Worm (Caenorhabditis elegans) whole organism, midembryonic: ENCODE results near the gene F59B2.3.

Experiments used
- T22C8.4 ChIP-seq: fragments of 200-800 bp; sonication (Bioruptor generic); IDR thresholded peaks from 2 replicates; pipeline ENCODE4 v1.3.6; 2022; ENCODE audit warnings: missing genetic modification characterization, missing compliant biosample characterization
- cog-1 ChIP-seq: sonication (generic microtip); optimal IDR thresholded peaks from 2 replicates; lab custom pipeline; 2016; ENCODE audit warnings: missing genetic modification characterization, missing compliant biosample characterization
- flt-1 ChIP-seq: fragments of 200-800 bp; sonication (Bioruptor generic); IDR thresholded peaks from 2 replicates; pipeline ENCODE4 v1.3.6; 2022; ENCODE audit warnings: missing genetic modification characterization, missing compliant biosample characterization
- klf-2 ChIP-seq: fragments of 200-800 bp; sonication (Bioruptor generic); conservative IDR thresholded peaks from 2 replicates; pipeline ENCODE4 v1.3.6; 2022; ENCODE audit warnings: missing genetic modification reagents, missing genetic modification characterization, missing compliant biosample characterization
- med-1 ChIP-seq: sonication (generic microtip); optimal IDR thresholded peaks from 2 replicates; lab custom pipeline; 2017; ENCODE audit warnings: missing genetic modification characterization, mild to moderate bottlenecking, missing compliant biosample characterization, antibody characterized with exemption, missing genetic modification reagents; ENCODE audit not compliant: insufficient read depth
- ref-1 ChIP-seq: fragments of 200-800 bp; sonication (Bioruptor generic); conservative IDR thresholded peaks from 2 replicates; pipeline ENCODE4 v1.3.6; 2022; ENCODE audit warnings: missing genetic modification reagents, missing genetic modification characterization, missing compliant biosample characterization
- tab-1 ChIP-seq: fragments of 200-800 bp; sonication (Bioruptor generic); IDR thresholded peaks from 2 replicates; pipeline ENCODE4 v1.3.6; 2022; ENCODE audit warnings: missing genetic modification characterization, missing compliant biosample characterization
- ztf-23 ChIP-seq: fragments of 200-800 bp; sonication (Bioruptor generic); IDR thresholded peaks from 2 replicates; pipeline ENCODE4 v1.3.6; 2022; ENCODE audit warnings: missing genetic modification reagents, missing genetic modification characterization, missing compliant biosample characterization
- ztf-29 ChIP-seq: fragments of 200-800 bp; sonication (Bioruptor generic); IDR thresholded peaks from 2 replicates; pipeline ENCODE4 v1.3.6; 2022; ENCODE audit warnings: missing genetic modification reagents, missing genetic modification characterization, missing compliant biosample characterization

Gene F59B2.3

ce11 chrIII:8999508-8999907, at the start of gene F59B2.3:
TSS of gene F59B2.3 (minus strand) at chrIII:8999766.
- TF ChIP-seq ztf-23 (no peak), ref-1 (GFP tag; lab: Robert Waterston, UW) (no peak), klf-2 (GFP tag; lab: Robert Waterston, UW) (no peak), cog-1 (tag; lab: Kevin White, UChicago) (no peak), T22C8.4 (no peak), flt-1 (no peak)

ce11 chrIII:9047260-9047659, 47.7 kb upstream of the F59B2.3 start:
- TF ChIP-seq ref-1 (GFP tag; lab: Robert Waterston, UW) (no peak), ztf-29 (no peak), T22C8.4 (no peak), klf-2 (GFP tag; lab: Robert Waterston, UW) (no peak)

ce11 chrIII:9045838-9046237, 46.3 kb upstream of the F59B2.3 start, which contains the start of gene R107.2:
TSS of gene R107.2 (minus strand) at chrIII:9045938.
- TF ChIP-seq ref-1 (GFP tag; lab: Robert Waterston, UW), result no peak
- TF ChIP-seq med-1 (GFP tag; lab: Kevin White, UChicago), result no peak
- no peak for TF ChIP-seq ztf-29
- no peak for TF ChIP-seq cog-1 (tag; lab: Kevin White, UChicago)
- no peak for TF ChIP-seq ztf-23
- no peak for TF ChIP-seq klf-2 (GFP tag; lab: Robert Waterston, UW)
- TF ChIP-seq flt-1, result no peak
- TF ChIP-seq T22C8.4, result no peak
- no peak for TF ChIP-seq tab-1

ce11 chrIII:9043200-9043599, 43.6 kb upstream of the F59B2.3 start, which contains the start of gene nac-2:
TSS of gene nac-2 (minus strand) at chrIII:9043300.
- no peak for TF ChIP-seq T22C8.4
- no peak for TF ChIP-seq tab-1
- no peak for TF ChIP-seq flt-1
- TF ChIP-seq klf-2 (GFP tag; lab: Robert Waterston, UW), result no peak
- TF ChIP-seq cog-1 (tag; lab: Kevin White, UChicago), result no peak
- TF ChIP-seq ztf-23, result no peak
- no peak for TF ChIP-seq ztf-29
- no peak for TF ChIP-seq med-1 (GFP tag; lab: Kevin White, UChicago)
- no peak for TF ChIP-seq ref-1 (GFP tag; lab: Robert Waterston, UW)

- TF ChIP-seq tab-1, result no peak
- TF ChIP-seq flt-1, result no peak
- TF ChIP-seq cog-1 (tag; lab: Kevin White, UChicago), result no peak
- TF ChIP-seq T22C8.4, result no peak
- no peak for TF ChIP-seq klf-2 (GFP tag; lab: Robert Waterston, UW)
- TF ChIP-seq ztf-29, result no peak
- TF ChIP-seq ref-1 (GFP tag; lab: Robert Waterston, UW), result no peak
- TF ChIP-seq ztf-23, result no peak
- TF ChIP-seq med-1 (GFP tag; lab: Kevin White, UChicago), result no peak
Observed at ce11 chrIII:9037658-9038057, 38.1 kb upstream of the F59B2.3 start, which contains the start of gene R107.9. TSS of gene R107.9 (plus strand) at chrIII:9037958.

ce11 chrIII:9035037-9035436, 35.5 kb upstream of the F59B2.3 start:
- TF ChIP-seq klf-2 (GFP tag; lab: Robert Waterston, UW) (no peak), ztf-29 (no peak), med-1 (GFP tag; lab: Kevin White, UChicago) (no peak), T22C8.4 (no peak), ztf-23 (no peak), cog-1 (tag; lab: Kevin White, UChicago) (no peak), ref-1 (GFP tag; lab: Robert Waterston, UW) (no peak), flt-1 (no peak), tab-1 (no peak)

ce11 chrIII:9034133-9034532, 34.6 kb upstream of the F59B2.3 start:
- TF ChIP-seq klf-2 (GFP tag; lab: Robert Waterston, UW) (no peak), flt-1 (no peak), ztf-23 (no peak), ref-1 (GFP tag; lab: Robert Waterston, UW) (no peak), tab-1 (no peak), T22C8.4 (no peak), ztf-29 (no peak), cog-1 (tag; lab: Kevin White, UChicago) (no peak), med-1 (GFP tag; lab: Kevin White, UChicago) (no peak)

ce11 chrIII:9030818-9031217, 31.3 kb upstream of the F59B2.3 start:
- TF ChIP-seq tab-1 (no peak), med-1 (GFP tag; lab: Kevin White, UChicago) (no peak), cog-1 (tag; lab: Kevin White, UChicago) (no peak), flt-1 (no peak), T22C8.4 (no peak), ref-1 (GFP tag; lab: Robert Waterston, UW) (no peak), klf-2 (GFP tag; lab: Robert Waterston, UW) (no peak), ztf-23 (no peak), ztf-29 (no peak)

- TF ChIP-seq T22C8.4 (no peak), tab-1 (no peak), ztf-29 (no peak), ztf-23 (no peak), ref-1 (GFP tag; lab: Robert Waterston, UW) (no peak), cog-1 (tag; lab: Kevin White, UChicago) (no peak), med-1 (GFP tag; lab: Kevin White, UChicago) (no peak), klf-2 (GFP tag; lab: Robert Waterston, UW) (no peak), flt-1 (no peak)
Observed at ce11 chrIII:9026951-9027350, 27.4 kb upstream of the F59B2.3 start, which contains the start of gene F59B2.13. TSS of gene F59B2.13 (minus strand) at chrIII:9027051.

ce11 chrIII:9023601-9024000, 24.0 kb upstream of the F59B2.3 start:
- TF ChIP-seq ref-1 (GFP tag; lab: Robert Waterston, UW) (no peak), med-1 (GFP tag; lab: Kevin White, UChicago) (no peak), tab-1 (no peak), klf-2 (GFP tag; lab: Robert Waterston, UW) (no peak), T22C8.4 (no peak), ztf-29 (no peak), cog-1 (tag; lab: Kevin White, UChicago) (no peak), flt-1 (no peak), ztf-23 (no peak)
